Worm (Caenorhabditis elegans) whole organism, late embryonic: ENCODE results near the gene tag-153.
A peak's percentile ranks its signal among the peaks of the same experiment; 100 is the strongest.

Source experiments
- C08G9.2 ChIP-seq: sonication (generic microtip); optimal IDR thresholded peaks from 2 replicates; lab custom pipeline; 2016; ENCODE audit warnings: mild to moderate bottlenecking, missing genetic modification characterization, moderate library complexity, missing compliant biosample characterization
- C38D4.7 ChIP-seq: fragments of 200-800 bp; sonication (Bioruptor generic); optimal IDR thresholded peaks from 2 replicates; lab custom pipeline; 2018; ENCODE audit warnings: mild to moderate bottlenecking, missing genetic modification characterization, moderate library complexity, missing compliant biosample characterization
- F13H6.1 ChIP-seq: sonication (generic microtip); optimal IDR thresholded peaks from 2 replicates; lab custom pipeline; 2016; ENCODE audit warnings: missing genetic modification characterization, missing compliant biosample characterization
- K02D7.2 ChIP-seq: sonication (generic microtip); optimal IDR thresholded peaks from 2 replicates; lab custom pipeline; 2017; ENCODE audit warnings: mild to moderate bottlenecking, missing genetic modification characterization, missing compliant biosample characterization
- Y22D7AL.16 ChIP-seq: sonication (generic microtip); optimal IDR thresholded peaks from 2 replicates; lab custom pipeline; 2016; ENCODE audit warnings: missing genetic modification characterization, missing compliant biosample characterization
- ahr-1 ChIP-seq: sonication (generic microtip); optimal IDR thresholded peaks from 2 replicates; lab custom pipeline; 2016; ENCODE audit warnings: missing genetic modification characterization, missing compliant biosample characterization
- ama-1 ChIP-seq: fragments of 150-350 bp; optimal IDR thresholded peaks from 2 replicates; lab custom pipeline; 2014
- ceh-18 ChIP-seq: sonication (generic microtip); optimal IDR thresholded peaks from 2 replicates; lab custom pipeline; 2016; ENCODE audit warnings: missing genetic modification characterization, missing compliant biosample characterization
- ceh-19 ChIP-seq: fragments of 200-800 bp; sonication (Bioruptor generic); optimal IDR thresholded peaks from 2 replicates; lab custom pipeline; 2018; ENCODE audit warnings: mild to moderate bottlenecking, missing genetic modification characterization, missing compliant biosample characterization
- ceh-2 ChIP-seq: sonication (generic microtip); optimal IDR thresholded peaks from 2 replicates; lab custom pipeline; 2016; ENCODE audit warnings: missing genotype, missing genetic modification characterization, missing compliant biosample characterization
- ceh-30 ChIP-seq: fragments of 150-350 bp; optimal IDR thresholded peaks from 2 replicates; lab custom pipeline; 2014; ENCODE audit warnings: missing biosample characterization, missing genetic modification characterization
- ceh-31 ChIP-seq: sonication (generic microtip); optimal IDR thresholded peaks from 2 replicates; lab custom pipeline; 2016; ENCODE audit warnings: missing genetic modification characterization, missing compliant biosample characterization
- ceh-34 ChIP-seq: sonication (generic microtip); optimal IDR thresholded peaks from 2 replicates; lab custom pipeline; 2016; ENCODE audit warnings: mild to moderate bottlenecking, missing genetic modification characterization, missing compliant biosample characterization
- ceh-45 ChIP-seq: fragments of 200-800 bp; sonication (Bioruptor generic); IDR thresholded peaks from 2 replicates; pipeline ENCODE4 v1.3.6; 2022; ENCODE audit warnings: missing genetic modification reagents, missing genetic modification characterization, missing compliant biosample characterization
- ceh-48 ChIP-seq: sonication (generic microtip); optimal IDR thresholded peaks from 2 replicates; lab custom pipeline; 2016; ENCODE audit warnings: missing genetic modification characterization, inconsistent platforms, missing compliant biosample characterization
- ceh-6 ChIP-seq: fragments of 200-800 bp; sonication (Bioruptor generic); optimal IDR thresholded peaks from 2 replicates; lab custom pipeline; 2018; ENCODE audit warnings: mild to moderate bottlenecking, missing genetic modification characterization, missing compliant biosample characterization
- ceh-9 ChIP-seq: sonication (generic microtip); optimal IDR thresholded peaks from 2 replicates; lab custom pipeline; 2016; ENCODE audit warnings: mild to moderate bottlenecking, missing genetic modification characterization, inconsistent platforms, missing compliant biosample characterization
- che-1 ChIP-seq: sonication (generic microtip); optimal IDR thresholded peaks from 2 replicates; lab custom pipeline; 2016; ENCODE audit warnings: mild to moderate bottlenecking, missing genetic modification characterization, missing compliant biosample characterization
- dmd-4 ChIP-seq: sonication (generic microtip); optimal IDR thresholded peaks from 2 replicates; lab custom pipeline; 2016; ENCODE audit warnings: borderline replicate concordance, missing genetic modification characterization, missing compliant biosample characterization
- dve-1 ChIP-seq: sonication (generic microtip); optimal IDR thresholded peaks from 2 replicates; lab custom pipeline; 2017; ENCODE audit warnings: antibody characterized with exemption, mild to moderate bottlenecking, missing genetic modification characterization, missing compliant biosample characterization
- elt-2 ChIP-seq: sonication (generic microtip); optimal IDR thresholded peaks from 2 replicates; lab custom pipeline; 2016; ENCODE audit warnings: missing genetic modification reagents, missing genetic modification characterization, missing compliant biosample characterization
- elt-4 ChIP-seq: sonication (generic microtip); optimal IDR thresholded peaks from 2 replicates; lab custom pipeline; 2016; ENCODE audit warnings: missing genetic modification characterization, missing compliant biosample characterization
- eyg-1 ChIP-seq: sonication (generic microtip); optimal IDR thresholded peaks from 2 replicates; lab custom pipeline; 2016; ENCODE audit warnings: missing genotype, missing genetic modification characterization, missing compliant biosample characterization
- fax-1 ChIP-seq: sonication (generic microtip); optimal IDR thresholded peaks from 2 replicates; lab custom pipeline; 2016; ENCODE audit warnings: missing genotype, missing genetic modification characterization, missing compliant biosample characterization
- fkh-6 ChIP-seq: sonication (generic microtip); optimal IDR thresholded peaks from 2 replicates; lab custom pipeline; 2016; ENCODE audit warnings: missing genetic modification characterization, missing compliant biosample characterization
- gmeb-2 ChIP-seq: sonication (generic microtip); optimal IDR thresholded peaks from 2 replicates; lab custom pipeline; 2016; ENCODE audit warnings: missing genetic modification characterization, inconsistent platforms, missing compliant biosample characterization
- hlh-13 ChIP-seq: fragments of 200-800 bp; sonication (Bioruptor generic); optimal IDR thresholded peaks from 2 replicates; lab custom pipeline; 2018; ENCODE audit warnings: mild to moderate bottlenecking, missing genetic modification characterization, missing compliant biosample characterization
- hlh-30 ChIP-seq: sonication (generic microtip); optimal IDR thresholded peaks from 2 replicates; lab custom pipeline; 2017; ENCODE audit warnings: antibody characterized with exemption, missing genetic modification characterization, missing compliant biosample characterization; ENCODE audit not compliant: insufficient read depth
- hlh-6 ChIP-seq: sonication (generic microtip); optimal IDR thresholded peaks from 2 replicates; lab custom pipeline; 2016; ENCODE audit warnings: missing genotype, missing genetic modification characterization, missing compliant biosample characterization
- hlh-8 ChIP-seq: sonication (generic microtip); optimal IDR thresholded peaks from 2 replicates; lab custom pipeline; 2016; ENCODE audit warnings: missing genotype, missing genetic modification characterization, missing compliant biosample characterization
- lim-6 ChIP-seq: sonication (generic microtip); optimal IDR thresholded peaks from 2 replicates; lab custom pipeline; 2016; ENCODE audit warnings: missing genetic modification characterization, missing compliant biosample characterization
- madf-2 ChIP-seq: sonication (generic microtip); optimal IDR thresholded peaks from 2 replicates; lab custom pipeline; 2017; ENCODE audit warnings: missing genetic modification characterization, missing compliant biosample characterization
- nhr-11 ChIP-seq: fragments of 150-350 bp; optimal IDR thresholded peaks from 2 replicates; lab custom pipeline; 2014; ENCODE audit warnings: missing biosample characterization, missing genetic modification characterization
- nhr-232 ChIP-seq: sonication (generic microtip); optimal IDR thresholded peaks from 2 replicates; lab custom pipeline; 2016; ENCODE audit warnings: missing genetic modification characterization, missing compliant biosample characterization
- pag-3 ChIP-seq: sonication (generic microtip); optimal IDR thresholded peaks from 2 replicates; lab custom pipeline; 2016; ENCODE audit warnings: missing compliant biosample characterization, missing genetic modification characterization, borderline replicate concordance
- pat-9 ChIP-seq: fragments of 200-800 bp; sonication (Bioruptor generic); optimal IDR thresholded peaks from 2 replicates; lab custom pipeline; 2018; ENCODE audit warnings: mild to moderate bottlenecking, missing genetic modification characterization, moderate library complexity, missing compliant biosample characterization
- pax-1 ChIP-seq: fragments of 150-350 bp; optimal IDR thresholded peaks from 2 replicates; lab custom pipeline; 2014; ENCODE audit warnings: missing biosample characterization, missing genetic modification characterization
- pha-2 ChIP-seq: sonication (generic microtip); optimal IDR thresholded peaks from 2 replicates; lab custom pipeline; 2017; ENCODE audit warnings: mild to moderate bottlenecking, missing genetic modification characterization, missing compliant biosample characterization
- pha-4 ChIP-seq: fragments of 150-350 bp; optimal IDR thresholded peaks from 2 replicates; lab custom pipeline; 2018; ENCODE audit warnings: missing biosample characterization, missing genetic modification reagents, missing genetic modification characterization
- pqm-1 ChIP-seq: sonication (generic microtip); optimal IDR thresholded peaks from 2 replicates; lab custom pipeline; 2016; ENCODE audit warnings: missing genetic modification characterization, missing compliant biosample characterization
- pros-1 ChIP-seq: fragments of 150-350 bp; optimal IDR thresholded peaks from 2 replicates; lab custom pipeline; 2014; ENCODE audit warnings: missing biosample characterization, missing genetic modification reagents, missing genetic modification characterization
- ref-2 ChIP-seq: sonication (generic microtip); optimal IDR thresholded peaks from 2 replicates; lab custom pipeline; 2016; ENCODE audit warnings: missing genetic modification characterization, missing compliant biosample characterization
- rnt-1 ChIP-seq: sonication (generic microtip); optimal IDR thresholded peaks from 2 replicates; lab custom pipeline; 2016; ENCODE audit warnings: missing genetic modification characterization, missing compliant biosample characterization
- sdc-2 ChIP-seq: sonication (generic microtip); optimal IDR thresholded peaks from 2 replicates; lab custom pipeline; 2016; ENCODE audit warnings: missing genotype, missing genetic modification characterization, missing compliant biosample characterization
- sox-2 ChIP-seq: fragments of 200-800 bp; sonication (Bioruptor generic); IDR thresholded peaks from 2 replicates; pipeline ENCODE4 v1.3.6; 2022; ENCODE audit warnings: missing genetic modification reagents, missing genetic modification characterization, missing compliant biosample characterization
- syd-9 ChIP-seq: sonication (generic microtip); optimal IDR thresholded peaks from 2 replicates; lab custom pipeline; 2016; ENCODE audit warnings: mild to moderate bottlenecking, missing genetic modification characterization, moderate library complexity, missing compliant biosample characterization
- tbx-2 ChIP-seq: sonication (generic microtip); optimal IDR thresholded peaks from 2 replicates; lab custom pipeline; 2016; ENCODE audit warnings: missing genetic modification characterization, missing compliant biosample characterization
- tbx-7 ChIP-seq: sonication (generic microtip); optimal IDR thresholded peaks from 2 replicates; lab custom pipeline; 2016; ENCODE audit warnings: missing genotype, missing genetic modification characterization, missing compliant biosample characterization
- ttx-3 ChIP-seq: sonication (generic microtip); optimal IDR thresholded peaks from 2 replicates; lab custom pipeline; 2016; ENCODE audit warnings: missing genetic modification reagents, missing genetic modification characterization, missing compliant biosample characterization
- unc-3 ChIP-seq, 2 experiments: fragments of 200-800 bp in 1 of 2; sonication (Bioruptor generic) in 1 of 2; sonication (generic microtip) in 1 of 2; conservative IDR thresholded peaks in 1 of 2; optimal IDR thresholded peaks in 1 of 2; 2 replicates each; pipeline versions ENCODE4 v1.3.6 to Lab custom; 2016 to 2022; ENCODE audit warnings: missing compliant biosample characterization in 2 of 2, missing genetic modification characterization in 2 of 2, missing genetic modification reagents in 1 of 2
- unc-42 ChIP-seq: sonication (generic microtip); optimal IDR thresholded peaks from 2 replicates; lab custom pipeline; 2016; ENCODE audit warnings: missing genotype, missing genetic modification characterization, missing compliant biosample characterization
- unc-55 ChIP-seq: sonication (generic microtip); optimal IDR thresholded peaks from 2 replicates; lab custom pipeline; 2017; ENCODE audit warnings: missing biosample characterization, missing genetic modification reagents, missing genetic modification characterization
- unc-86 ChIP-seq: sonication (generic microtip); optimal IDR thresholded peaks from 2 replicates; lab custom pipeline; 2016; ENCODE audit warnings: missing genetic modification characterization, missing compliant biosample characterization
- zip-5 ChIP-seq: sonication (generic microtip); optimal IDR thresholded peaks from 2 replicates; lab custom pipeline; 2016; ENCODE audit warnings: missing genetic modification characterization, missing compliant biosample characterization

Gene tag-153

ce11 chrV:9318046-9318445, 4.8 kb upstream of the tag-153 start, which contains the start of gene kvs-3:
Gene kvs-3, plus strand, starts transcription at chrV:9318311.
- TF ChIP-seq ttx-3, result no peak
- peak; percentile 43 for TF ChIP-seq pat-9 (tag; lab: Kevin White, UChicago)
- peak; percentile 17 for TF ChIP-seq ceh-9 (tag; lab: Kevin White, UChicago)
- TF ChIP-seq ceh-34, result peak; percentile 3
- TF ChIP-seq elt-2 (tag; lab: Kevin White, UChicago), result peak; percentile 34
- TF ChIP-seq ahr-1 (tag; lab: Kevin White, UChicago), result no peak
- TF ChIP-seq ceh-45 (GFP tag; lab: Robert Waterston, UW), result peak; percentile 35; the same call in 1 of the 2 replicates
- TF ChIP-seq unc-42, result no peak
- peak; percentile 16 for TF ChIP-seq hlh-6
- peak; percentile 19 for TF ChIP-seq dve-1 (tag; lab: Kevin White, UChicago)
- peak; percentile 20 for TF ChIP-seq che-1 (tag; lab: Kevin White, UChicago)
- TF ChIP-seq lim-6 (tag; lab: Kevin White, UChicago), result no peak
- no peak for TF ChIP-seq Y22D7AL.16 (tag; lab: Kevin White, UChicago)
- no peak for TF ChIP-seq syd-9
- peak; percentile 38 for TF ChIP-seq ref-2 (tag; lab: Kevin White, UChicago)
- no peak for TF ChIP-seq dmd-4
- TF ChIP-seq hlh-30 (tag; lab: Kevin White, UChicago), result no peak
- no peak for TF ChIP-seq pax-1 (tag; lab: Kevin White, UChicago)
- no peak for TF ChIP-seq ceh-19 (GFP tag; lab: Kevin White, UChicago)
- no peak for TF ChIP-seq rnt-1 (tag; lab: Kevin White, UChicago)
- TF ChIP-seq F13H6.1 (tag; lab: Kevin White, UChicago), result peak; percentile 44
- TF ChIP-seq fax-1 (tag; lab: Kevin White, UChicago), result no peak
- TF ChIP-seq pros-1 (tag; lab: Kevin White, UChicago), result no peak
- TF ChIP-seq tbx-2 (tag; lab: Kevin White, UChicago), result peak; percentile 0
- TF ChIP-seq ama-1 (lab: Kevin White, UChicago), result no peak
- no peak for TF ChIP-seq zip-5
- TF ChIP-seq ceh-48, result no peak
- TF ChIP-seq nhr-232, result no peak
- peak; percentile 55 for TF ChIP-seq ceh-18
- TF ChIP-seq unc-55, result no peak
- peak; percentile 49 for TF ChIP-seq C38D4.7 (GFP tag; lab: Kevin White, UChicago)
- no peak for TF ChIP-seq unc-3 (GFP tag; conservative IDR thresholded peaks at IDR 0.05; lab: Robert Waterston, UW)
- no peak for TF ChIP-seq unc-3 (tag; optimal IDR thresholded peaks at IDR 0.05; lab: Kevin White, UChicago)
- TF ChIP-seq elt-4, result no peak
- no peak for TF ChIP-seq tbx-7
- TF ChIP-seq pqm-1, result peak; percentile 61
- no peak for TF ChIP-seq pag-3
- no peak for TF ChIP-seq pha-4 (tag; lab: Kevin White, UChicago)
- no peak for TF ChIP-seq unc-86 (tag; lab: Kevin White, UChicago)
- TF ChIP-seq sox-2 (GFP tag; lab: Robert Waterston, UW), result no peak
- no peak for TF ChIP-seq ceh-2 (tag; lab: Kevin White, UChicago)
- TF ChIP-seq ceh-30, result no peak
- peak; percentile 19 for TF ChIP-seq ceh-31 (tag; lab: Kevin White, UChicago)
- TF ChIP-seq madf-2, result no peak
- TF ChIP-seq fkh-6 (tag; lab: Kevin White, UChicago), result peak; percentile 32
- no peak for TF ChIP-seq nhr-11 (tag; lab: Kevin White, UChicago)
- TF ChIP-seq hlh-8 (tag; lab: Kevin White, UChicago), result no peak
- peak; percentile 13 for TF ChIP-seq hlh-13 (GFP tag; lab: Kevin White, UChicago)
- no peak for TF ChIP-seq pha-2 (tag; lab: Kevin White, UChicago)
- TF ChIP-seq sdc-2, result peak; percentile 54
- TF ChIP-seq eyg-1 (tag; lab: Kevin White, UChicago), result no peak
- TF ChIP-seq ceh-6 (GFP tag; lab: Kevin White, UChicago), result no peak
- peak; percentile 50 for TF ChIP-seq C08G9.2 (tag; lab: Kevin White, UChicago)
- TF ChIP-seq gmeb-2 (tag; lab: Kevin White, UChicago), result peak; percentile 33
- no peak for TF ChIP-seq K02D7.2 (tag; lab: Kevin White, UChicago)
